Fruit fly (Drosophila melanogaster) ovary, adult (tissue): ENCODE data around the gene CG1637.

ENCODE experiments used
- CG17801 ChIP-seq: fragments of 200-800 bp; optimal IDR thresholded peaks from 2 replicates; lab custom pipeline; 2019; ENCODE audit warnings: missing biosample characterization, mild to moderate bottlenecking, missing genetic modification characterization, moderate library complexity; ENCODE audit not compliant: partially characterized antibody

Gene CG1637

DNA sequence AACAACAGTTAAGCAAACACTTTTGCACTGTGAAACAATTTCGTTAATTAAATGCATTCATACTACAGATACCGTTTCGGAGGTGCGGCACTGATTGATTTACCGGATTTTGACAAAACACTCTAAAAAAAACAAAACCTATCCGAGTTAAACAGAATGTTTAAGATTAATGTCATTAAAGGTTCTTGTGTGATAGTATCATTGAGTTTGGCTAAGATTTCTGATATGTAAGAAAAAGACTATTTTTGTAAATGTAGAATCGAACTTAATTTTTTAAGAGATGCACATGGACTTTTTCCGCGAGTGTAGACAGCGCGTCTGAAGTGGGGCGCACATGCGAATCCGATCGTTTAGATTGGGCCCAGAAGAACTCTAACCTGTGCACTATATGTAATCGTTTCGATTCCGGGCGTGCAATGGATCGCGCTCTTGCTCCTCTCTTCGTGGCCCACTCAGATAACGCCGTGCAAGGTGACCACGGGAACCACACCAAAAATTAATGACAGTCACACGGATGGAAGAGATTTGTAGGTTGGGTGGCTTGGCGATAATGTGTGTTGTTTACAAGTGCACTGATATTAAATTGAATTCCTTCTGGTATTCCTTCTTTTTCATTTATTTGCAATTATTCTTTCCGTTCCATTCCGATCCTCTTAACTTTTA is 12.4 kb upstream of the CG1637 start:
- peak; percentile 47 for TF ChIP-seq CG17801 (GFP tag; lab: Kevin White, UChicago)

DNA sequence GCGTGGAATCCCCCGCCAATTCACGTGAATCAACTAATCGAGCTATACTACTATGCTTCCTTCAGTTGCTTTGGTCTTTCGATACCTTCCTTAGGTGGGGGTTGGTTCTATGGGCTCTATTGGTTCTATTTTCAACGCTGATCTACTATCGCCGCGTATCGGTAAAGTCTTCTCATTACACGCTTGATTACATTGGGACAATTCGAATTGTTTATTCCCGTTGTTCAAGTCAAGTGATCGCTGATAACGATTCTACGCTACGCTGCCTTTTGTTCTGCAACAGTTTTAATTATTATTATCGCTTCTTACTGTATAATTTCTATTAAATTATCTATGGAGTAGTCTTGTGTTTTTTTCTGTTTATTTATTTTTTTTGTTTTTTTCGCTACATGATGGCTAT is 9.9 kb upstream of the CG1637 start:
- no peak for TF ChIP-seq CG17801 (GFP tag; lab: Kevin White, UChicago)

DNA sequence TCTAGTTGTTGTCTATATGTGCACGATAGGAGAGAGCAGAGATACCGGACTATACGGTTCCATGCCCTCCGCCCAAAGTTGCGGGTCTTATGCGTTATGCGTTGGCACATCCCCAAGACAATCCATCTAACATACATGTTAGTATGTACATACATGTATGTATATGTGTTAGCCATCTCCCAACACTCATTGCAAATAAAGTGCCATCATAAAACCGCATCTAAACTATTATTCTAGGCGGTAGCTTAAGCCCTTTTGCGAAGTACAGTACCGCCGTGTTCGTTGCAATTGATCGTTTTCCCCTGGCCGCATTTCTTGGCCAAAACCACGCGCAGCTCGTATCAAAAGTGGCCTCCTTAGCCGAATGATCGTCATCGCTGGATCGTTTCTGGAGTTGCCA is 8.7 kb upstream of the CG1637 start:
- TF ChIP-seq CG17801 (GFP tag; lab: Kevin White, UChicago), result no peak

dm6 chrX:10883740-10884139 is 6.0 kb upstream of the CG1637 start:
- no peak for TF ChIP-seq CG17801 (GFP tag; lab: Kevin White, UChicago)

DNA sequence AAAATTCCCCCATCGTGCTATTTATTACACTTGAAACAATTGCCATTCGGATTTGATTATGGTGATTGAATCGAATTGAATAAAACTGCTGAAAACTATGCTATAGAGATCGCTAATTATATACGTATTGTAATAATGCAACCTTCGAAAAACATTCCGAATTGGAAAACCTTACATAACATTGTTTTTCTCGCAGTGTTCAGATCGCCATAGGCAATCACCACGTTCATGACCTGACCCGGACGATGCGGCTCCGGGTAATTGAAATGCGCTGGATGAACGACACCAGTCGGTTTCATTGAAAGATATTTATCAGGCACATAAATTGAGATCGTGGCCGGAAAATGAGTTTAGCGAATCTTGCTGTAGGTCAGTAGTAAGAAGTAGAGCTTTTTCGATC is 5.1 kb upstream of the CG1637 start:
- TF ChIP-seq CG17801 (GFP tag; lab: Kevin White, UChicago), result no peak

DNA sequence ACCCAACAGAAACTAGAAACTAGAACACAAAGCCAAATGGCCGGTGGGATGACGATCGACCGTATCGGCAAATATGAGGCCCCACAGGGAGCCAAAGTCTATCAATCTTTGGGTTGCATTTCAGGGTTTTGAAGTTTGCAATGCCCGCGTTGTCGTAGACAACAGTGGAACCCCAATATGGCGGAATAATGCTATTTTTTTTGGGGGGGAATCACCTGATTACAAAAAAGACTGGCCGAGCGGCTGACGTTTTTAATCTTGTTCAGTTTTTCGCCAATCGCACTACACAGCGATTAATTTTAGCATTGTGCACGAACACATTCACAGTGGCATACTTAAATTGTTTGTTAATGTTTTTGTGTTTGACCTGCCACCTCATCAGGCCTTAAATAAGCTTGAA is 1.2 kb downstream of the CG1637 start:
- no peak for TF ChIP-seq CG17801 (GFP tag; lab: Kevin White, UChicago)

- TF ChIP-seq CG17801 (GFP tag; lab: Kevin White, UChicago), result no peak
These were observed 8.6 kb downstream of the CG1637 start, which contains the start of gene CG2157 for dm6 chrX:10869045-10869444. CG2157 (plus strand) TSS chrX:10869284.

- TF ChIP-seq CG17801 (GFP tag; lab: Kevin White, UChicago), result no peak
These were observed 10.0 kb downstream of the CG1637 start for dm6 chrX:10867692-10868091.

DNA sequence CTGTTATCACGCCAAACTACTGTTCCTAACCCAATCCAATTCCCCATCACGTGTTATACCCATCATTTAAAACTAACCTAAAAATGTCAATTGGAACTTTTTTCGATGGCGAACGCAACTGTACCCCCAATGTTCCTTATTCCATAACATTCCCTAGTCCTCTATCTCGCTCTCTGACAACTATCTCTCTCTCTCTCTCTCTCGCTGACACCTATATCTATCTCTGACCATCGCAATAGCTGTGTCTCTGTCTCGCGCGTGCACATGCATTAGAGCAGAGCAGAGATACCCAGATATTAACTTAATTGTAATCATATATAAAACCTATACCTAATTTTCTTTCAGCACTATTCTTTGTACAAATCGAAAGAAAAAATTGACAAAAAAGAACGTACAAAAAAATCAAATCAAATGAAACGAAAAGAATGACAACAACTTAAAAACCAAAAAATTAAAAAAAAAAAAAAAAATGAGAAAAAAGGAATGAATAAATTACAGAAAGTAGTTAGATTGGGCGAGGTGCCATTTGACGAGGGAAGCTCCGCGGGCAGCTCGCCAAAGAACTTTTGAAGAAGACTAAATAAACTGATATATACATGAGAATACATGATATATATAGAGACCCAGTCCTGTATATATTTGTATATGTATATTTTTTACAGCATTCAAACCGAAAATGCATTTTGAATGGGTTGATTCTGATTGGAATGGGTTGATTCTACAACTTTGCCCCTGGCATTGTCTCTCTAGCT is 11.9 kb downstream of the CG1637 start:
- no peak for TF ChIP-seq CG17801 (GFP tag; lab: Kevin White, UChicago)

DNA sequence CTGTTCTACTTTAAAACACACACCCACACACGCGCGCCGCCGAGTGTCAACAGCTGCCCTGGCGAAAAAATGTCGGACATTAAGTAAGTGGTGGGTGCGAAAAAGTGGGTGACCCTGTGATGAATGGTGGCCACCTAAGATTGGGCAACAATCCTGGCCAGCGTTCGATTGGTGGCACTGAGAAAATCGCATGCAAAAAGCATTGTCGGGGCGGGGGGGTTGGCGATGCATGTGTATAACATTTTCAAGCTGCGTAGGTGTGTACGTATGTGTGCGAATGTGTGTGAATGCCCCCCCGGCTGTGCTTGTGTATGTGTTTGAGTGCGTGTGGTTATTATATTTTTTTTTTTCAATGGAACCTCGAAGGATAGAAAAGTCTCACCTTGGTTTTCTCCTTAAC is 19.8 kb downstream of the CG1637 start:
- no peak for TF ChIP-seq CG17801 (GFP tag; lab: Kevin White, UChicago)

dm6 chrX:10857376-10857775 is 20.3 kb downstream of the CG1637 start, which contains the start of the genes sofe and CG2186:
sofe (minus strand) TSS chrX:10857413.
CG2186 (plus strand) TSS chrX:10857655.
- TF ChIP-seq CG17801 (GFP tag; lab: Kevin White, UChicago), result peak; percentile 63

dm6 chrX:10854686-10855085 is 23.0 kb downstream of the CG1637 start, which contains the start of gene feo:
feo (minus strand) TSS chrX:10854869.
- no peak for TF ChIP-seq CG17801 (GFP tag; lab: Kevin White, UChicago)

- TF ChIP-seq CG17801 (GFP tag; lab: Kevin White, UChicago), result peak; percentile 35
These were observed 29.1 kb downstream of the CG1637 start, which contains the start of gene CG2202 for dm6 chrX:10848565-10848964. CG2202 (plus strand) TSS chrX:10848757.

- TF ChIP-seq CG17801 (GFP tag; lab: Kevin White, UChicago), result no peak
These were observed 30.2 kb downstream of the CG1637 start for dm6 chrX:10847447-10847846.

dm6 chrX:10847436-10847446 is 30.5 kb downstream of the CG1637 start, which contains the start of gene Pgls:
Pgls (plus strand) TSS chrX:10847438.
- no peak for TF ChIP-seq CG17801 (GFP tag; lab: Kevin White, UChicago)

dm6 chrX:10846972-10847435 is 30.7 kb downstream of the CG1637 start, which contains the start of gene sbr:
sbr (minus strand) TSS chrX:10847092.
- no peak for TF ChIP-seq CG17801 (GFP tag; lab: Kevin White, UChicago)
